Fruit fly (Drosophila melanogaster) S2 (cell line): ENCODE results near the gene nAChRalpha3.

Experiments used
- CG8478 ChIP-seq: fragments of >200 bp; optimal IDR thresholded peaks from 2 replicates; lab custom pipeline; 2018
- CTCF ChIP-seq, 2 experiments: fragments of >200 bp; optimal IDR thresholded peaks; 2 replicates each; lab custom pipeline; 2018

Gene nAChRalpha3

DNA sequence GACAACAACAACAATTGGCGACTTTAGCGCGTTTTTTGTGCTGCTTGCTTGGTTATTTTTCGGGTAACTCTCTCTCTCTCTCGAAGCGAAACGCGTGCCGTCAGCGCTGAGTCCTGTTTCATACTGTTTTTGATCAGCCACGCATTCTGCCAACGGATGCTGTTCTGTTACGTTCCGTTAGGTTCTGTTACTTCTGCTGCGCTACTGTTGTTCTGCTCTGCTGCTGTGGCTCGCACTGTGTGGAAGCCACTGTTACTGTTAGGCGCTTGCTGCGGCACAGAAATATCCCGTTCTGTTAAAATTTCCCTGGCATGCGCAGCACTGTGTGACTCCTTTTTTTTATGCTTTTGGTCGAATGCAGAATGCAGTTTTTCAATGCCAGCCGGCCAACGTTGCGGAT lies at the start of gene nAChRalpha3:
Gene nAChRalpha3 (minus strand): TSS at position 101 of the 400 bp plus-strand sequence.
- TF ChIP-seq CTCF (optimal IDR thresholded peaks at IDR 0.05; lab: Kevin White, UChicago): no peak
- TF ChIP-seq CG8478 (lab: Kevin White, UChicago): no peak

DNA sequence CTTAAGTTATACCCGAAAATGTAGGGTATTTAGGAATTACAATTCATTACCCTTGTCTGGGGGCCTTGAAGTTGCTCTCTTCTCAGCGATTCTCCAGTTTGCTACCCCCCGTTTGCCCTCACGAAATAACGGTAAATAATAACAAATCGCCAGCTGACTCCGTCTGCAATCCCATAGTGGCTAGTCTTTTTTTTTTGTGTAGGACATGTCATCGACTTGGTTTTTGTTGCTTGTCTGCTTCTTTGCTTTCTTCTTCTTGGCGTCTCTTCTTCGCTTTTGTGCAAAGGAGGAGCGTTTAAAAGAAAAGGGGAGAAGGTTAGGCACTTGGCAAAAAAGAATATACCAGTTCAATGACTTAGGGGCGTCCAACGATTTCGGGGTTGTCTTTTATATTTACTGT lies 49.2 kb upstream of the nAChRalpha3 start:
- no peak for TF ChIP-seq CTCF (optimal IDR thresholded peaks at IDR 0.05; lab: Kevin White, UChicago)

DNA sequence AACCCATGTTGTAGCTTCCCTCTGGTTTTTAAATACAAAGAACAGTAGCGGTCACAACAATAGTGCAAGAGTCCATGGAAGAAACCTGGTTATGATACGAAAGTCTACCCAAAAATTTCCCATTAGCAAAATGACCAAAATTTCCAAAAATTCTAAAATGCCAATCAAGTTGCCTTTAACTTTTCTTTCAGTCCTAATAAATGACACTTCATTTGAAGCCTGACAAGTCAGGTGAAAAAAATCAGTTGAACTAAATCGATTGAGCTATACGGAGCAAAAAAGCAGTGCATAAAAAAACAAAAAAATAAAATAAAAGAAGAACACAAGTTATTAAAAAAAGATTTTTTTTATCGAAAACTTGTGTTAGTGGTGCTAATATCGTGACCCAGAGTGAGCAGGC lies 48.6 kb upstream of the nAChRalpha3 start:
- TF ChIP-seq CG8478 (lab: Kevin White, UChicago) (no peak), CTCF (optimal IDR thresholded peaks at IDR 0.05; lab: Kevin White, UChicago) (no peak)

DNA sequence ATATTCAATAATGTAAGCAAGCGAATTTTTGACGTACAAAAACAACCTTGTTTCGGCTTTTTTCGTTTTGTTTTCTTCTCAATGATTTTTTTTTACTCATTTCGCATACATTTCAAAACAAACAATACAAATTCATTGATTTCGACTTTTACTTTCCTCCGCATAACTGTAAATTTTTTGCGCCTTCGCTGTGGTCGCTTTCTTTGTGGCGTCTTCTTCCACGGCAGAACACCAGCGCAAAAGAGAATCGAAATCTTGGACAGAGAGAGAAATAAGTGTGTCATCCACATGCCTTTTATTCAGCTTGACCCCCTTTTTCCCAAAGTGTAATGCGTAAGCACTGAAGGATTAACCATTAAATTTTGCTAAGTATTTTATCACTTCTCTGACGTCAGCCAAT lies 47.4 kb upstream of the nAChRalpha3 start:
- no peak for TF ChIP-seq CTCF (optimal IDR thresholded peaks at IDR 0.05; lab: Kevin White, UChicago)
- no peak for TF ChIP-seq CG8478 (lab: Kevin White, UChicago)

DNA sequence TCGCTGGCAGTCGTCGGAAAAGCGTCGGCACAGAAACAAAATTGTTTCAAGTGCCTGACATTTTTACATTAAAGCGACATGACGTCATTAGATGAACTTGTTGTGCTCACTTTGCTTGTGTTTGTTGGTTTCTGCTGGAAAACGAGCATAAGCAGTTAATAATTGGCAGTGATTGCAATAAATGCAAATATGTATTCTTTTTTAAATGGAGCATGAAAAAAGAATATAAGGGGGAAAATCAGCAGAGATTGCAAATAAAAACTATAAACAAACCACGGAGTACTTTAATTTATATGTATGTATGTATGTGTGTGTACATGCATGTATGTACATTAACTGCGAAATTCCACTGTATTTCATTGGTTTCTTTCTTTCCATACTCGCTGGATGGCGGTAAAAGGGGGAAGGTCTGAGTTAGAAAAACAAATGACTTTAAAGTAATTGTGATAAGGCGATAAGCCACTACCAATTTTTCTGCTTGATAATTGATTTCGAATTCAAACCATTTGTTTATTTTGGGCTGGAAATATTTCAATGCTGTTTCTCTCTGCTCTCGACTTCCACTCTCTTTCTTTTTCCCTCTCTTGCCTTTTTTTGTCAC lies 46.6 kb upstream of the nAChRalpha3 start:
- TF ChIP-seq CG8478 (lab: Kevin White, UChicago): no peak

DNA sequence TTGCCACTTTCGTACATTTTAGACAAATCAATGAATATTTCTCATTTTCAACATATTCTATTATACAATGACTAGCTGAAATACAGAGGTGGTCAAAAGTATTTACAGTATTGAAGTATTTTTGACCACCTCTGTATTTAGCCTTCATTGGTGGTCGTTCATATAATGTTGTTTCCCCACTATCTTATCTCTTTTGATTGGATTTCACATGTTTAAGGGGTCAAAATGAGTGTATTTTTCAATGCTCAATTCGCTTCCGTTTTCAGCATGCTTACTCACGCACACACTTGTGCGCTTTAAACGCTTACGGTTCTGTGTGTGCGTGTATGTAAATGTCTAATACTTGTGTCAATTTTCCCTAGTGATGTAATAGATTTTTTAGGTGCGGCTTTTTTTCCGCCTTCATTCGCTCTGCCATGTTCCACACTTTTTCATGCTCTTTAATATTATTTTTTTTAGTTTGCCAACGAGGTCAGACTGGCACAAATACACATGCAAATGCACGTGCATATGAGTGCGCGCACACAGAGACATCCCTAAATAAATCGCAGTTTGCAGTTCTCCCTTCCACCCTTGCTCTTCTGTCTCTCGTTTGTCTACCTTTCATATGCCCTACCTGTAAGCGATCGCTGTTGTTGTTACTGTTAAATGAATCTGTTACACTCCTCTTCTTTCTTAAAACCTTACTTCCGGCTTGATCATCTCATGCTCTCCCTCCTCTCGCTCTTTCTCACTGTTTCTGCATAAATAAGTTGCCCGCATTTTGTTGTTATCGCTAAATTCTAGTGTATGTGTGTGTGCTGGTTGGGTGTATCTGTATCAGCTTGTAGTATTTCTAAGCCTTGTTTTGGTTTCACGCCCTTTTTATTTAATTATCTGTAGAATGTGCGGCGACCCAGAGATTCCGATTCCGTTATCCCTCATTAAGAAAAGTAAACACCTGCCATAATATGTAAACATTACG lies 45.5 kb upstream of the nAChRalpha3 start:
- TF ChIP-seq CTCF (optimal IDR thresholded peaks at IDR 0.05; lab: Kevin White, UChicago): no peak
- no peak for TF ChIP-seq CG8478 (lab: Kevin White, UChicago)

DNA sequence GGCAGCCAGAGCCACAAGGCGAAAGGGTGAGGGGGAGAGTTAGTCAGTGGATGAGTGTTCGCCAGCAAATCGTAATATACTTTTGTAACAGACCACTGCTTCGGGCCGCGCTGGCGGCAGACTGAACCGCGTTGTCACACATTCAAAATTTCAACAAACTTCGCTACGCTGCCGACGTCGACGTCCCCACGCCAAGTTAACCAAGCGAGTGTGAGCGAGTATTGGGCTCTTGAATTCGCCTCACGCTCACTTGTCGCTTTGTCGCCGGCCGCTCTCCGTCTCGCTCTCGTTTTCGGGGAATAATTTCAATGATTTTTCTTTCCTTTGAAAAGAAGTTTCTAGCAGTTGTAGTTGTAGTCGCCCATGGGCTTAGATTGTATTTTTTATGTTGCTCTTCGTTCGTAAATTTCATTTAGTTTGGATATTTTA lies 44.6 kb upstream of the nAChRalpha3 start, which contains the start of gene lawc:
Gene lawc (minus strand): TSS at position 127 of the 429 bp plus-strand sequence.
- no peak for TF ChIP-seq CTCF (optimal IDR thresholded peaks at IDR 0.05; lab: Kevin White, UChicago)
- no peak for TF ChIP-seq CG8478 (lab: Kevin White, UChicago)

DNA sequence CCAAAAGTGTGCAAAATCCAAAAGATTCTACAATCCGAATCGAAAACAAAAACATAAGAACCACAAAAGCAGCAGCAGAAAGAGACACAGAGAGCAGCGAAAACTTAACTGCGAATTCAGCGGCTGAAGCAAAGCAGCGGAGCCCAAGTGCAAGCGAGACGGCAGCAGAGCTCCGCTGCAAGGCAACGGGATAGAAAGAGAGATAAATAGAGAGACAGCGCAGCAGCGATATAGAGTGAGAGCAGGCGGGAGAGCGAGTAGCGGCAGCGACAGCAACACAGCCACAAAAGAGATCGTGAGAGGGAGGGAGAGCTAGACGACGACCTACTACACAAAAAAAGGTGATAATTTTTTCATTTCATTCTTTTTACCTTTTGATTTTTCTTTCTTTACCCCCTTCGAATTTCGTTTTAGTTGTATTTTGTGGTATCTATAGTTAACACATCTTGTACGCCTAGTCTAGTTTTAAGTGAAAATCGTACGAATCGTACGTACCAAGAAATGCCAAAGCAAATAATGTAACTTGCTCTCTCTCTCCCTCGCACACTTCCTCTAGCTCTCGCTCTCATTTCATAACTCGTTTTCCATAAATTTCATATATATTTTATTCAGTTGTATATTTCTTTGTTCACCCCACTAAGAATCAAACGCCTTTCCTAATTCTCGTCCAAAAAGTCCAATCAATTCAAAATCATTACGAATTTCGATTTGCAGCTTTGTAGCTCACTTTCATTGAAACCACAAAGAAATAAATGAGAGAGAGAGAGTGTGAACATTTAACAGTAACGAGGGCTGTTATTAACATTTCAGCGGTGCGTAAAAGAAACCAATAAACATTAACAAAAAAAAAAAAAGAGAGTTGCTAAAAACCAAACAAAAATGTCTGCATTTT lies 43.6 kb upstream of the nAChRalpha3 start:
- no peak for TF ChIP-seq CTCF (optimal IDR thresholded peaks at IDR 0.05; lab: Kevin White, UChicago)
- no peak for TF ChIP-seq CG8478 (lab: Kevin White, UChicago)

DNA sequence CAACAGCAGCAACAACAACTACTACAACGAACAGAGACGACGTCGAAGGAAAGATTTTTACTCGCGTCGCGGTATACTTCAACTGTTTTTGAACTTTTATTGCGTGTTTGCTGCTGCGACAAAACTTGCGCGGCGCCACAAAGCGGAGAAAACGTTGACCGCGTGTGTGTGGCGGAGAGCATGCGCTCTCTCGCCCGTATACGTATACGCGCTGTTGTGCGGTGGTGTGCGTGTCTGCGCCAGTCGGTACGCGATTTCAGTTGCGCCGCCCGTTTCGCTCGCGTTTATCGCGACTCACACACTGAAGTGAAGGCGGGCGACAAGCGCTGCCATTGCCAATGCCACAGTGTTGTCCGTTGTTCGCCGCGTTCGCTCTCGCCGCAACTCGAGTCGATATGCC lies 42.8 kb upstream of the nAChRalpha3 start:
- TF ChIP-seq CG8478 (lab: Kevin White, UChicago) (no peak), CTCF (optimal IDR thresholded peaks at IDR 0.05; lab: Kevin White, UChicago) (no peak)

DNA sequence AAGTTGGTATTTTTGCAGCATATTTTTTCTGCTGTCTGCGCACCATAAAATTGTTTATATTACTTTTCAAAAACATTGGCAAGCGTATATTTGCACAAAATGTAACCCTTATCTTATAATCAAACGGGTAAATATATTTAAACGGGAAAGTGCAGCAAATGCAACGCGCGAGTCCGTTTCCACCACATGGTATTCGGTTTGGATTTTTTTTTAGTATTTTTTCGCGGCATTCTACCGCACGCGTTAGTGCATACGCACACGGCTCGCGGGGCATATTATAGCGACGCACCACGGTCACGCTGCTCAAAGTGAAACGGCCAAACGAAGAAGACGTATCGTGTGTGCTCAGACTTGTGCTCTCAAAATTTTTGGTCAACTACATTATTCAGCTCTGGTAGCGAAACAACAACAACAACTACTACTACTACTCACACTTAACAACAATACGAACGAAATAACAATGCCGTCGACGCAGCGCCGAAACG lies 42.0 kb upstream of the nAChRalpha3 start, which contains the start of gene Trf2:
Gene Trf2 (plus strand): TSS at position 302 of the 485 bp plus-strand sequence.
- TF ChIP-seq CTCF (optimal IDR thresholded peaks at IDR 0.05; lab: Kevin White, UChicago) (no peak), CG8478 (lab: Kevin White, UChicago) (no peak)

DNA sequence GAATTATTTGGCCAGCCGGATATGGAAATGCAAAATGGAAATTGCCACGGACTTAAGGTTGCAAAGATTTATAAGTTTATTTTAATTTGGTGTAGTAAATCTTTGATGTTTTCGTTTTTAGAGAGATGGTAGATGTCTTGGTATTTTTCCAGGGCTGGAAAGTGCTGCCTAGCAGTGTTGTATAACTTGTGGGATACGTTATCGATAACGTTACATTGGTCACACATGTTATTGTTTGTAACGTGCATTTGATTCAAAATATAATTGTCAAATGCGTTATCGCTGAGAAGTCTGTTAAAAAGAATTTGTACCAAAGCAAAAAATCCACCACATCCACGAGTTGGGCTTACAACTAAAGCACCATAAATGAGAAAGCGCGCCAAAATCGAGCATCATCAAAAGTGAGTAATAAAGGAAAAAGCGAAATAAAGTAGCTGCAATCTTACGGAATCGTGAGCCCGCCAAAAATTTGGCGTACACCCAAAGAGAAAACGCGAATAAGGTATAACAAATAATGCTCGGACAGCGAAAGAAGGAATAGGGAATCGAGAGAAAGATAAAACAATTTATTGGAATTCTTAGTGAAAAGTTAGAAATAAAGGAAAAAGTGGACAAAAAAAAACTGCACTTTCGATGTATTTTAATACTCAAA lies 40.3 kb upstream of the nAChRalpha3 start, which contains the start of gene PIG-T:
Gene PIG-T (minus strand): TSS at position 140 of the 652 bp plus-strand sequence.
- TF ChIP-seq CG8478 (lab: Kevin White, UChicago) (no peak), CTCF (optimal IDR thresholded peaks at IDR 0.05; lab: Kevin White, UChicago) (no peak)

DNA sequence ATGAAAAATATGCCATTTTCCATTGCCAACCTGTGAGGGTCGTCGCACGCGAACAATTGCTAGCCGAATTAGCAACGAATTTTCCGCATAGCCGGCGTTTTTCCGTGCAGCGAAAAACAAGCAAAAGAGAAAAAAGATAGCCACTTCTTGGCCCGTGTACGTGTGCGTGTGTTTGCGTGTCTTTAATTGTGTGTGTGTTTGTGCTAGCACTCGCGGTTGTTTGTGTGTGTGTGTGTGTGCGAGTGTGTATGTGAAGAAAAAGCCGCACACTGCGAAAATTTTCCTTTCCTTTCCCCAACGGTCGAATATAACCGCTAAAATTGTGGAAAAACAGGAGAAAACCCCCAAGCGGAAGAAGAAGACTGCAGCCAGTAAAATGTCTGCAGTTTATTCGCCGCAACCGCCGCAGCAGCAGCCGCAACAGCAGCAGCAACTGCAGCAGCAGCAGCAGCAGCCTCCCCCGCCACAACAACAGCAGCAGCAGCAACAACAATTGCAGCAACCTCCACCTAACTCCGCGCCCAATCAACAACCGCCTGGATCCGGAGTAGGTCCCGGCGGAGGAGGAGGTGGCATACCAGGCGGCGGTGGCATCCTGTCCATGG lies 32.2 kb upstream of the nAChRalpha3 start:
- no peak for TF ChIP-seq CTCF (optimal IDR thresholded peaks at IDR 0.05; lab: Kevin White, UChicago)
- no peak for TF ChIP-seq CG8478 (lab: Kevin White, UChicago)
